Fruit fly (Drosophila melanogaster) whole organism, embryonic: Measurements from ENCODE around the gene CG13928.
A peak's percentile ranks its signal among the peaks of the same experiment; 100 is the strongest.

Source experiments
- Adf1 ChIP-seq: fragments of 200-800 bp; sonication (Bioruptor generic); IDR thresholded peaks from 2 replicates; pipeline ENCODE4 v1.3.6; 2022; ENCODE audit warnings: missing biosample characterization, missing genetic modification characterization
- Aef1 ChIP-seq: fragments of 200-800 bp; sonication (Bioruptor generic); IDR thresholded peaks from 3 replicates; pipeline ENCODE4 v1.3.6; 2022; ENCODE audit warnings: missing biosample characterization, missing genetic modification characterization
- Atf3 ChIP-seq: fragments of 200-800 bp; sonication (Bioruptor generic); optimal IDR thresholded peaks from 3 replicates; lab custom pipeline; 2016; ENCODE audit warnings: missing biosample characterization, missing genetic modification characterization
- Atf6 ChIP-seq: fragments of 200-800 bp; sonication (Bioruptor generic); IDR thresholded peaks from 2 replicates; pipeline ENCODE4 v1.3.6; 2022; ENCODE audit warnings: missing biosample characterization, missing genetic modification characterization
- Awh ChIP-seq: fragments of 200-800 bp; sonication (Bioruptor generic); IDR thresholded peaks from 2 replicates; pipeline ENCODE4, ENCODE4 v1.3.6; 2022; ENCODE audit warnings: missing biosample characterization, missing genetic modification characterization
- Blimp-1 ChIP-seq: fragments of 200-800 bp; sonication (Bioruptor generic); optimal IDR thresholded peaks from 3 replicates; lab custom pipeline; 2018; ENCODE audit warnings: missing biosample characterization, missing genetic modification characterization, mild to moderate bottlenecking, moderate library complexity, missing genetic modification reagents
- CG10267 ChIP-seq: fragments of 200-800 bp; sonication (Bioruptor generic); optimal IDR thresholded peaks from 2 replicates; lab custom pipeline; 2018; ENCODE audit warnings: missing biosample characterization, mild to moderate bottlenecking, missing genetic modification characterization, moderate library complexity
- CG11456 ChIP-seq: fragments of 200-800 bp; sonication (Bioruptor generic); IDR thresholded peaks from 3 replicates; pipeline ENCODE4 v1.3.6; 2022; ENCODE audit warnings: missing biosample characterization, missing genetic modification characterization
- CG11696 ChIP-seq: fragments of 200-800 bp; sonication (Bioruptor generic); IDR thresholded peaks from 2 replicates; pipeline ENCODE4 v1.3.6; 2022; ENCODE audit warnings: missing biosample characterization, missing genetic modification characterization
- CG12391 ChIP-seq: fragments of 200-800 bp; sonication (Bioruptor generic); optimal IDR thresholded peaks from 3 replicates; lab custom pipeline; 2018; ENCODE audit warnings: missing biosample characterization, mild to moderate bottlenecking, missing genetic modification characterization, moderate library complexity
- CG12744 ChIP-seq: fragments of 200-800 bp; sonication (Bioruptor generic); optimal IDR thresholded peaks from 2 replicates; lab custom pipeline; 2016; ENCODE audit warnings: missing biosample characterization, missing genetic modification characterization
- CG15514 ChIP-seq: fragments of 200-800 bp; sonication (Bioruptor generic); optimal IDR thresholded peaks from 3 replicates; lab custom pipeline; 2017; ENCODE audit warnings: missing biosample characterization, missing genetic modification characterization, mild to moderate bottlenecking, moderate library complexity, missing genetic modification reagents
- CG15696 ChIP-seq: fragments of 200-800 bp; sonication (Bioruptor generic); optimal IDR thresholded peaks from 2 replicates; lab custom pipeline; 2019; ENCODE audit warnings: missing biosample characterization, mild to moderate bottlenecking, missing genetic modification characterization, moderate library complexity
- CG17359 ChIP-seq: fragments of 200-800 bp; sonication (Bioruptor generic); optimal IDR thresholded peaks from 3 replicates; lab custom pipeline; 2018; ENCODE audit warnings: missing biosample characterization, mild to moderate bottlenecking, missing genetic modification characterization, moderate library complexity
- CG17802 ChIP-seq: fragments of 200-800 bp; sonication (Bioruptor generic); optimal IDR thresholded peaks from 2 replicates; lab custom pipeline; 2018; ENCODE audit warnings: missing biosample characterization, mild to moderate bottlenecking, missing genetic modification characterization, moderate library complexity
- CG17912 ChIP-seq: fragments of 200-800 bp; sonication (Bioruptor generic); optimal IDR thresholded peaks from 2 replicates; lab custom pipeline; 2018; ENCODE audit warnings: missing biosample characterization, mild to moderate bottlenecking, missing genetic modification characterization
- CG18262 ChIP-seq: fragments of 200-800 bp; optimal IDR thresholded peaks from 3 replicates; lab custom pipeline; 2019; ENCODE audit warnings: missing biosample characterization, mild to moderate bottlenecking, missing genetic modification characterization, moderate library complexity
- CG1832 ChIP-seq: fragments of 200-800 bp; sonication (Bioruptor generic); optimal IDR thresholded peaks from 2 replicates; lab custom pipeline; 2017; ENCODE audit warnings: missing biosample characterization, mild to moderate bottlenecking, missing genetic modification characterization, inconsistent platforms
- CG2678 ChIP-seq: fragments of 200-800 bp; sonication (Bioruptor generic); optimal IDR thresholded peaks from 3 replicates; lab custom pipeline; 2019; ENCODE audit warnings: missing biosample characterization, mild to moderate bottlenecking, missing genetic modification characterization, moderate library complexity
- CG31441 ChIP-seq: fragments of 200-800 bp; sonication (Bioruptor generic); IDR thresholded peaks from 2 replicates; pipeline ENCODE4 v1.3.6; 2022; ENCODE audit warnings: missing biosample characterization, missing genetic modification characterization
- CG33557 ChIP-seq: fragments of 200-800 bp; sonication (Bioruptor generic); optimal IDR thresholded peaks from 2 replicates; lab custom pipeline; 2019; ENCODE audit warnings: missing biosample characterization, mild to moderate bottlenecking, missing genetic modification characterization, moderate library complexity
- CG4854 ChIP-seq: fragments of 200-800 bp; sonication (Bioruptor generic); optimal IDR thresholded peaks from 2 replicates; lab custom pipeline; 2016; ENCODE audit warnings: missing biosample characterization, missing genetic modification characterization, inconsistent platforms
- CG6854 ChIP-seq: fragments of 200-800 bp; sonication (Bioruptor generic); optimal IDR thresholded peaks from 3 replicates; lab custom pipeline; 2017; ENCODE audit warnings: missing biosample characterization, mild to moderate bottlenecking, missing genetic modification characterization
- CG7556 ChIP-seq: fragments of 200-800 bp; sonication (Bioruptor generic); optimal IDR thresholded peaks from 2 replicates; lab custom pipeline; 2017; ENCODE audit warnings: missing biosample characterization, mild to moderate bottlenecking, missing genetic modification characterization
- CG8290 ChIP-seq, 3 experiments: fragments of 200-800 bp; sonication (Bioruptor generic); optimal IDR thresholded peaks; 2 replicates each; lab custom pipeline; 2016 to 2019; ENCODE audit warnings: missing biosample characterization in 3 of 3, missing genetic modification characterization in 3 of 3, mild to moderate bottlenecking in 2 of 3, moderate library complexity in 1 of 3
- Camta ChIP-seq: fragments of 200-800 bp; sonication (Bioruptor generic); optimal IDR thresholded peaks from 2 replicates; lab custom pipeline; 2016; ENCODE audit warnings: missing biosample characterization, missing genetic modification characterization
- D19A ChIP-seq: fragments of 200-800 bp; optimal IDR thresholded peaks from 3 replicates; lab custom pipeline; 2019; ENCODE audit warnings: missing biosample characterization, mild to moderate bottlenecking, missing genetic modification characterization, moderate library complexity
- E2f1 ChIP-seq: fragments of 200-800 bp; sonication (Bioruptor generic); IDR thresholded peaks from 2 replicates; pipeline ENCODE4 v1.3.6; 2022; ENCODE audit warnings: missing biosample characterization, missing genetic modification characterization
- Gug ChIP-seq: fragments of 200-800 bp; sonication (Bioruptor generic); IDR thresholded peaks from 4 replicates; pipeline ENCODE4 v1.3.6; 2022; ENCODE audit warnings: missing biosample characterization, missing genetic modification characterization
- Hr78 ChIP-seq, 2 experiments: fragments of 200-800 bp in 1 of 2; fragments of >200 bp in 1 of 2; sonication (Bioruptor generic) in 1 of 2; optimal IDR thresholded peaks; 2 replicates each; lab custom pipeline; 2017 to 2019; ENCODE audit warnings: missing biosample characterization in 2 of 2, missing genetic modification characterization in 2 of 2, mild to moderate bottlenecking in 1 of 2, moderate library complexity in 1 of 2
- Meics ChIP-seq: fragments of 200-800 bp; sonication (Bioruptor generic); optimal IDR thresholded peaks from 2 replicates; lab custom pipeline; 2017; ENCODE audit warnings: missing biosample characterization, mild to moderate bottlenecking, missing genetic modification characterization
- Oli ChIP-seq: fragments of 200-800 bp; sonication (Bioruptor generic); optimal IDR thresholded peaks from 2 replicates; lab custom pipeline; 2018; ENCODE audit warnings: missing biosample characterization, mild to moderate bottlenecking, missing genetic modification characterization, moderate library complexity
- PHDP ChIP-seq: fragments of 200-800 bp; sonication (Bioruptor generic); optimal IDR thresholded peaks from 3 replicates; lab custom pipeline; 2018; ENCODE audit warnings: missing biosample characterization, mild to moderate bottlenecking, missing genetic modification characterization, moderate library complexity
- ase ChIP-seq: fragments of 200-800 bp; sonication (Bioruptor generic); IDR thresholded peaks from 3 replicates; pipeline ENCODE4 v1.3.6; 2022; ENCODE audit warnings: missing biosample characterization, missing genetic modification characterization
- az2 ChIP-seq: fragments of 200-800 bp; sonication (Bioruptor generic); optimal IDR thresholded peaks from 3 replicates; lab custom pipeline; 2016; ENCODE audit warnings: missing biosample characterization, missing genetic modification characterization
- br ChIP-seq: fragments of >200 bp; optimal IDR thresholded peaks from 2 replicates; lab custom pipeline; 2017
- eve ChIP-seq, 2 experiments: fragments of >200 bp; optimal IDR thresholded peaks; 2 replicates each; lab custom pipeline; 2017; ENCODE audit warnings: missing biosample characterization in 2 of 2, missing genetic modification characterization in 2 of 2
- exex ChIP-seq: fragments of 200-800 bp; sonication (Bioruptor generic); optimal IDR thresholded peaks from 4 replicates; lab custom pipeline; 2018; ENCODE audit warnings: missing biosample characterization, mild to moderate bottlenecking, missing genetic modification characterization, moderate library complexity
- gcm2 ChIP-seq: fragments of 200-800 bp; sonication (Bioruptor generic); optimal IDR thresholded peaks from 2 replicates; lab custom pipeline; 2016; ENCODE audit warnings: missing biosample characterization, missing genetic modification characterization
- lab ChIP-seq: fragments of 200-800 bp; sonication (Bioruptor generic); optimal IDR thresholded peaks from 3 replicates; lab custom pipeline; 2017; ENCODE audit warnings: missing biosample characterization, missing genetic modification characterization, mild to moderate bottlenecking, moderate library complexity, missing genetic modification reagents
- pzg ChIP-seq: fragments of 200-800 bp; sonication (Bioruptor generic); optimal IDR thresholded peaks from 3 replicates; lab custom pipeline; 2018; ENCODE audit warnings: missing biosample characterization, mild to moderate bottlenecking, missing genetic modification characterization, moderate library complexity
- ranshi ChIP-seq: fragments of 200-800 bp; sonication (Bioruptor generic); IDR thresholded peaks from 2 replicates; pipeline ENCODE4 v1.3.6; 2022; ENCODE audit warnings: missing biosample characterization, missing genetic modification characterization
- ro ChIP-seq: fragments of 200-800 bp; sonication (Bioruptor generic); IDR thresholded peaks from 2 replicates; pipeline ENCODE4 v1.3.6; 2022; ENCODE audit warnings: missing biosample characterization, missing genetic modification characterization
- sd ChIP-seq: fragments of 200-800 bp; sonication (Bioruptor generic); optimal IDR thresholded peaks from 3 replicates; lab custom pipeline; 2018; ENCODE audit warnings: missing biosample characterization, mild to moderate bottlenecking, missing genetic modification characterization, moderate library complexity
- shn ChIP-seq: fragments of 200-800 bp; sonication (Bioruptor generic); optimal IDR thresholded peaks from 3 replicates; lab custom pipeline; 2016; ENCODE audit warnings: missing biosample characterization, missing genetic modification characterization
- tll ChIP-seq, 2 experiments: fragments of 200-800 bp in 1 of 2; fragments of >200 bp in 1 of 2; sonication (Bioruptor generic) in 1 of 2; optimal IDR thresholded peaks; 2 replicates each; lab custom pipeline; 2017 to 2019; ENCODE audit warnings: missing biosample characterization in 2 of 2, missing genetic modification characterization in 2 of 2, mild to moderate bottlenecking in 1 of 2, moderate library complexity in 1 of 2
- unpg ChIP-seq: fragments of 200-800 bp; sonication (Bioruptor generic); optimal IDR thresholded peaks from 3 replicates; lab custom pipeline; 2018; ENCODE audit warnings: missing biosample characterization, mild to moderate bottlenecking, missing genetic modification characterization, moderate library complexity
- zfh2 ChIP-seq: fragments of 200-800 bp; sonication (Bioruptor generic); optimal IDR thresholded peaks from 2 replicates; lab custom pipeline; 2016; ENCODE audit warnings: missing biosample characterization, missing genetic modification characterization

The CG13928 gene

DNA sequence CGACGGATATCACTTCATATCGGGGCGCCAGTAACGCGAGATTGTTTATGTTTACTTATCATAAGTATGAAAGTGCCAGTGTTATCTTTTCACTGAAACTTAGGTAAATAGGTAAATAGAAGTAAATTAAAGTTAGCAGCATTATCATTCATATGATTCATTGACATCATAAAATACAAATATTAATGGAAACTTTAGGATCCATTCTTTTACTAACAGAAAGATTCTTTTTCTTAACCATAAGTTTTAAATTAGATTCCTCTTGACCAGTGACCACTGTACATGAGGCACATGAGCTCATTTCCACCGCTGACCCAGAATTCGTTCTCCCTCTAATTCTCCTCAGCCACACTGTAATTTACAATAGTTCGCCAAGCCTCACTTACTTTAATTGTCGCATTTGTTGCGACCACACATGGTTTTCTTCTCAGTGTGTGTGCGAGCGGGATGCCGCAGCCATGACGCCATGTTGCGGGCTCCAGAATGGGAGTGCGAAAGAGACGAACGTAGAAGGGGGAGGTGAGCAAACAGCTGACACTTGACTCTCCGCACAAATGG is 49.7 kb downstream of the CG13928 start (continued):
- peak; percentile 61 for TF ChIP-seq Atf6 (GFP tag; lab: Robert Waterston, UW)
- TF ChIP-seq CG33557 (GFP tag; lab: Kevin White, UChicago), result peak; percentile 30
- TF ChIP-seq CG7556 (GFP tag; lab: Kevin White, UChicago), result peak; percentile 19
- 0 out of 2 replicates have a peak, but pooled peaks have one; percentile 35 for TF ChIP-seq E2f1
- peak; percentile 54 for TF ChIP-seq CG1832
- TF ChIP-seq lab, result peak; percentile 76
- TF ChIP-seq CG15696 (tag; lab: Kevin White, UChicago), result peak; percentile 54
- TF ChIP-seq CG2678 (tag; lab: Kevin White, UChicago), result peak; percentile 68
- peak; percentile 46 for TF ChIP-seq ranshi (GFP tag; lab: Robert Waterston, UW)
- TF ChIP-seq CG18262 (tag; lab: Kevin White, UChicago), result peak; percentile 47
- peak; percentile 24; the same call in 1 of the 3 replicates for TF ChIP-seq ase
- TF ChIP-seq zfh2 (GFP tag; lab: Kevin White, UChicago), result no peak
- TF ChIP-seq Oli (tag; lab: Kevin White, UChicago), result peak; percentile 3
- TF ChIP-seq CG12391, result peak; percentile 26
- peak; percentile 50 for TF ChIP-seq PHDP (tag; lab: Kevin White, UChicago)
- TF ChIP-seq unpg (GFP tag; lab: Kevin White, UChicago), result peak; percentile 48
- TF ChIP-seq CG10267, result peak; percentile 7
- no peak for TF ChIP-seq Adf1 (GFP tag; lab: Robert Waterston, UW)
- peak; percentile 22 for TF ChIP-seq az2 (GFP tag; lab: Kevin White, UChicago)
- no peak for TF ChIP-seq br
- no peak for TF ChIP-seq Hr78 (GFP tag; optimal IDR thresholded peaks at IDR 0.05; lab: Kevin White, UChicago)
- TF ChIP-seq sd, result peak; percentile 9
- TF ChIP-seq CG17802 (tag; lab: Kevin White, UChicago), result no peak
- TF ChIP-seq Awh, result peak; percentile 59
- peak; percentile 32 for TF ChIP-seq Atf3 (GFP tag; lab: Kevin White, UChicago)
- TF ChIP-seq CG6854 (GFP tag; lab: Kevin White, UChicago), result peak; percentile 28
- peak; percentile 49 for TF ChIP-seq Meics
- TF ChIP-seq eve (GFP tag; optimal IDR thresholded peaks at IDR 0.05; lab: Kevin White, UChicago), result peak in 1 of 2 experiments; percentile 61
- TF ChIP-seq Blimp-1 (GFP tag; lab: Kevin White, UChicago), result peak; percentile 44
- TF ChIP-seq Aef1, result 0 out of 3 replicates have a peak, but pooled peaks have one; percentile 33
- no peak for TF ChIP-seq CG8290 (GFP tag; optimal IDR thresholded peaks at IDR 0.05; lab: Kevin White, UChicago)
- peak in 1 of 2 experiments; percentile 20 for TF ChIP-seq CG8290 (tag; optimal IDR thresholded peaks at IDR 0.05; lab: Kevin White, UChicago)
- TF ChIP-seq Gug (GFP tag; lab: Robert Waterston, UW), result peak; percentile 36; the same call in 1 of the 4 replicates
- peak; percentile 11; the same call in 1 of the 2 replicates for TF ChIP-seq CG11696 (GFP tag; lab: Robert Waterston, UW)
- TF ChIP-seq CG15514 (GFP tag; lab: Kevin White, UChicago), result peak; percentile 20
- TF ChIP-seq D19A (tag; lab: Kevin White, UChicago), result peak; percentile 30
- no peak for TF ChIP-seq ro (GFP tag; lab: Robert Waterston, UW)
- peak; percentile 18 for TF ChIP-seq shn
- TF ChIP-seq CG17359 (tag; lab: Kevin White, UChicago), result peak; percentile 58
- TF ChIP-seq CG31441 (GFP tag; lab: Robert Waterston, UW), result peak; percentile 28; the same call in 1 of the 2 replicates
- no peak for TF ChIP-seq CG17912 (GFP tag; lab: Kevin White, UChicago)
- peak; percentile 33 for TF ChIP-seq Camta (GFP tag; lab: Kevin White, UChicago)
- no peak for TF ChIP-seq gcm2
- TF ChIP-seq CG12744 (GFP tag; lab: Kevin White, UChicago), result peak; percentile 22
- TF ChIP-seq exex (tag; lab: Kevin White, UChicago), result peak; percentile 51
- no peak for TF ChIP-seq pzg (GFP tag; lab: Kevin White, UChicago)
- no peak for TF ChIP-seq tll (GFP tag; optimal IDR thresholded peaks at IDR 0.05; lab: Kevin White, UChicago)
- 0 out of 3 replicates have a peak, but pooled peaks have one; percentile 41 for TF ChIP-seq CG11456 (GFP tag; lab: Robert Waterston, UW)
- TF ChIP-seq CG4854 (GFP tag; lab: Kevin White, UChicago), result peak; percentile 15
